Fruit fly (Drosophila melanogaster) whole organism, embryonic: ENCODE data around the gene PAN3.
A peak's percentile ranks its signal among the peaks of the same experiment; 100 is the strongest.

ENCODE experiments used
- Ada2b ChIP-seq: fragments of 200-800 bp; sonication (Bioruptor generic); IDR thresholded peaks from 2 replicates; pipeline ENCODE4 v1.3.6; 2022; ENCODE audit warnings: missing biosample characterization, missing genetic modification characterization
- Antp ChIP-seq: fragments of 200-800 bp; sonication (Bioruptor generic); optimal IDR thresholded peaks from 3 replicates; lab custom pipeline; 2016; ENCODE audit warnings: missing biosample characterization, missing genetic modification characterization
- Asciz ChIP-seq: fragments of 200-800 bp; sonication (Bioruptor generic); optimal IDR thresholded peaks from 2 replicates; lab custom pipeline; 2017; ENCODE audit warnings: missing biosample characterization, mild to moderate bottlenecking, missing genetic modification characterization, missing genetic modification reagents
- Atf6 ChIP-seq: fragments of 200-800 bp; sonication (Bioruptor generic); IDR thresholded peaks from 2 replicates; pipeline ENCODE4 v1.3.6; 2022; ENCODE audit warnings: missing biosample characterization, missing genetic modification characterization
- B-H2 ChIP-seq: fragments of 200-800 bp; sonication (Bioruptor generic); optimal IDR thresholded peaks from 2 replicates; lab custom pipeline; 2018; ENCODE audit warnings: missing biosample characterization, mild to moderate bottlenecking, missing genetic modification characterization
- Bgb ChIP-seq: fragments of 200-800 bp; sonication (Bioruptor generic); IDR thresholded peaks from 2 replicates; pipeline ENCODE4 v1.3.6; 2022; ENCODE audit warnings: missing biosample characterization, missing genetic modification characterization; ENCODE audit not compliant: partially characterized antibody
- CG1024 ChIP-seq: fragments of 200-800 bp; sonication (Bioruptor generic); IDR thresholded peaks from 2 replicates; pipeline ENCODE4 v1.3.6; 2022; ENCODE audit warnings: missing biosample characterization, missing genetic modification characterization
- CG11696 ChIP-seq: fragments of 200-800 bp; sonication (Bioruptor generic); IDR thresholded peaks from 2 replicates; pipeline ENCODE4 v1.3.6; 2022; ENCODE audit warnings: missing biosample characterization, missing genetic modification characterization
- CG12155 ChIP-seq: fragments of 200-800 bp; sonication (Bioruptor generic); optimal IDR thresholded peaks from 3 replicates; lab custom pipeline; 2016; ENCODE audit warnings: missing biosample characterization, missing genetic modification characterization
- CG13296 ChIP-seq: fragments of 200-800 bp; sonication (Bioruptor generic); optimal IDR thresholded peaks from 3 replicates; lab custom pipeline; 2018; ENCODE audit warnings: missing biosample characterization, mild to moderate bottlenecking, missing genetic modification characterization
- CG14965 ChIP-seq: fragments of 200-800 bp; sonication (Bioruptor generic); optimal IDR thresholded peaks from 2 replicates; lab custom pipeline; 2016; ENCODE audit warnings: missing biosample characterization, missing genetic modification characterization, borderline replicate concordance
- CG1603 ChIP-seq: fragments of 200-800 bp; sonication (Bioruptor generic); optimal IDR thresholded peaks from 2 replicates; lab custom pipeline; 2019; ENCODE audit warnings: missing biosample characterization, mild to moderate bottlenecking, missing genetic modification characterization, moderate library complexity
- CG17328 ChIP-seq: fragments of 200-800 bp; sonication (Bioruptor generic); IDR thresholded peaks from 2 replicates; pipeline ENCODE4 v1.3.6; 2022; ENCODE audit warnings: missing biosample characterization, missing genetic modification characterization
- CG18619 ChIP-seq: fragments of 200-800 bp; sonication (Bioruptor generic); optimal IDR thresholded peaks from 3 replicates; lab custom pipeline; 2017; ENCODE audit warnings: missing biosample characterization, mild to moderate bottlenecking, missing genetic modification characterization
- CG2120 ChIP-seq: fragments of 200-800 bp; sonication (Bioruptor generic); optimal IDR thresholded peaks from 3 replicates; lab custom pipeline; 2016; ENCODE audit warnings: missing biosample characterization, missing genetic modification characterization
- CG31224 ChIP-seq: fragments of 200-800 bp; sonication (Bioruptor generic); IDR thresholded peaks from 2 replicates; pipeline ENCODE4 v1.3.6; 2022; ENCODE audit warnings: missing biosample characterization, missing genetic modification characterization
- CG32532 ChIP-seq: fragments of 200-800 bp; sonication (Bioruptor generic); IDR thresholded peaks from 2 replicates; pipeline ENCODE4 v1.3.6; 2022; ENCODE audit warnings: missing biosample characterization, missing genetic modification characterization
- CG3726 ChIP-seq: fragments of 200-800 bp; sonication (Bioruptor generic); IDR thresholded peaks from 3 replicates; pipeline ENCODE4, ENCODE4 v1.3.6; 2022; ENCODE audit warnings: missing biosample characterization, missing genetic modification characterization
- CG42726 ChIP-seq: fragments of 200-800 bp; sonication (Bioruptor generic); IDR thresholded peaks from 2 replicates; pipeline ENCODE4 v1.3.6; 2022; ENCODE audit warnings: missing biosample characterization, missing genetic modification characterization; ENCODE audit not compliant: partially characterized antibody
- CG5953 ChIP-seq: fragments of 200-800 bp; sonication (Bioruptor generic); IDR thresholded peaks from 2 replicates; pipeline ENCODE4 v1.3.6; 2022; ENCODE audit warnings: missing biosample characterization, missing genetic modification characterization
- CG6272 ChIP-seq: fragments of 200-800 bp; sonication (Bioruptor generic); IDR thresholded peaks from 2 replicates; pipeline ENCODE4 v1.3.6; 2022; ENCODE audit warnings: missing biosample characterization, missing genetic modification characterization
- CG6654 ChIP-seq: fragments of 200-800 bp; sonication (Bioruptor generic); optimal IDR thresholded peaks from 2 replicates; lab custom pipeline; 2017; ENCODE audit warnings: missing biosample characterization, mild to moderate bottlenecking, missing genetic modification characterization
- CG6813 ChIP-seq: fragments of 200-800 bp; sonication (Bioruptor generic); optimal IDR thresholded peaks from 2 replicates; lab custom pipeline; 2017; ENCODE audit warnings: missing biosample characterization, missing genetic modification characterization, mild to moderate bottlenecking, moderate library complexity, missing genetic modification reagents
- CG9932 ChIP-seq: fragments of 200-800 bp; sonication (Bioruptor generic); IDR thresholded peaks from 2 replicates; pipeline ENCODE4 v1.3.6; 2022; ENCODE audit warnings: missing biosample characterization, missing genetic modification characterization
- Dek ChIP-seq: fragments of 200-800 bp; sonication (Bioruptor generic); optimal IDR thresholded peaks from 3 replicates; lab custom pipeline; 2019; ENCODE audit warnings: missing biosample characterization, mild to moderate bottlenecking, missing genetic modification characterization, moderate library complexity
- HHEX ChIP-seq: fragments of 200-800 bp; sonication (Bioruptor generic); optimal IDR thresholded peaks from 3 replicates; lab custom pipeline; 2017; ENCODE audit warnings: missing biosample characterization, mild to moderate bottlenecking, missing genetic modification characterization, missing genetic modification reagents
- Hmr ChIP-seq: fragments of 200-800 bp; sonication (Bioruptor generic); optimal IDR thresholded peaks from 3 replicates; lab custom pipeline; 2017; ENCODE audit warnings: mild to moderate bottlenecking, missing biosample characterization, missing genetic modification reagents, missing genetic modification characterization
- Hr51 ChIP-seq, 2 experiments: fragments of 200-800 bp; sonication (Bioruptor generic); optimal IDR thresholded peaks; 2 replicates in 1 of 2; 3 replicates in 1 of 2; lab custom pipeline; 2016 to 2018; ENCODE audit warnings: missing biosample characterization in 2 of 2, missing genetic modification characterization in 2 of 2, mild to moderate bottlenecking in 1 of 2, moderate library complexity in 1 of 2
- MESR4 ChIP-seq: fragments of 200-800 bp; sonication (Bioruptor generic); optimal IDR thresholded peaks from 2 replicates; lab custom pipeline; 2018; ENCODE audit warnings: missing biosample characterization, mild to moderate bottlenecking, missing genetic modification characterization, moderate library complexity
- Med ChIP-seq: fragments of 200-800 bp; sonication (Bioruptor generic); peaks from one replicate; lab custom pipeline; 2016; ENCODE audit warnings: missing biosample characterization, missing genetic modification characterization, mild to moderate bottlenecking, inconsistent platforms, moderate library complexity
- Mrtf ChIP-seq: fragments of 200-800 bp; sonication (Bioruptor generic); IDR thresholded peaks from 3 replicates; pipeline ENCODE4 v1.3.6; 2022; ENCODE audit warnings: missing biosample characterization, missing genetic modification characterization
- Myb ChIP-seq: fragments of 200-800 bp; sonication (Bioruptor generic); optimal IDR thresholded peaks from 2 replicates; lab custom pipeline; 2016; ENCODE audit warnings: missing biosample characterization, missing genetic modification characterization
- Ptx1 ChIP-seq: fragments of 200-800 bp; sonication (Bioruptor generic); IDR thresholded peaks from 2 replicates; pipeline ENCODE4 v1.3.6; 2022; ENCODE audit warnings: missing biosample characterization, missing genetic modification characterization
- bsh ChIP-seq, 2 experiments: fragments of 200-800 bp; sonication (Bioruptor generic); optimal IDR thresholded peaks; 2 replicates each; lab custom pipeline; 2017 to 2018; ENCODE audit warnings: mild to moderate bottlenecking in 2 of 2, missing biosample characterization in 2 of 2, missing genetic modification characterization in 2 of 2, moderate library complexity in 1 of 2
- cg ChIP-seq: fragments of 200-800 bp; sonication (Bioruptor generic); optimal IDR thresholded peaks from 3 replicates; lab custom pipeline; 2019; ENCODE audit warnings: missing biosample characterization, mild to moderate bottlenecking, missing genetic modification characterization, moderate library complexity
- chinmo ChIP-seq: fragments of 200-800 bp; sonication (Bioruptor generic); IDR thresholded peaks from 4 replicates; pipeline ENCODE4 v1.3.6; 2022; ENCODE audit warnings: missing biosample characterization, missing genetic modification characterization; ENCODE audit not compliant: partially characterized antibody
- dpn ChIP-seq, 2 experiments: fragments of 200-800 bp; sonication (Bioruptor generic); optimal IDR thresholded peaks; 3 replicates each; lab custom pipeline; 2016; ENCODE audit warnings: missing biosample characterization in 2 of 2, missing genetic modification characterization in 2 of 2
- ewg ChIP-seq: fragments of 200-800 bp; sonication (Bioruptor generic); optimal IDR thresholded peaks from 3 replicates; lab custom pipeline; 2017; ENCODE audit warnings: mild to moderate bottlenecking, missing biosample characterization, missing genetic modification reagents, missing genetic modification characterization
- lab ChIP-seq: fragments of 200-800 bp; sonication (Bioruptor generic); optimal IDR thresholded peaks from 3 replicates; lab custom pipeline; 2017; ENCODE audit warnings: missing biosample characterization, missing genetic modification characterization, mild to moderate bottlenecking, moderate library complexity, missing genetic modification reagents
- lbe ChIP-seq: fragments of 200-800 bp; sonication (Bioruptor generic); optimal IDR thresholded peaks from 2 replicates; lab custom pipeline; 2016; ENCODE audit warnings: missing biosample characterization, mild to moderate bottlenecking, missing genetic modification characterization
- lilli ChIP-seq: fragments of 200-800 bp; sonication (Bioruptor generic); optimal IDR thresholded peaks from 3 replicates; lab custom pipeline; 2016; ENCODE audit warnings: missing biosample characterization, missing genetic modification characterization
- lola ChIP-seq, 3 experiments: fragments of >200 bp in 2 of 3; fragments of 200-800 bp in 1 of 3; sonication (Bioruptor generic) in 1 of 3; optimal IDR thresholded peaks; 2 replicates each; lab custom pipeline; 2017 to 2019; ENCODE audit warnings: missing biosample characterization in 3 of 3, missing genetic modification characterization in 3 of 3, mild to moderate bottlenecking in 1 of 3, moderate library complexity in 1 of 3
- nom ChIP-seq: fragments of 200-800 bp; sonication (Bioruptor generic); optimal IDR thresholded peaks from 2 replicates; lab custom pipeline; 2017; ENCODE audit warnings: missing biosample characterization, missing genetic modification characterization, mild to moderate bottlenecking, moderate library complexity, missing genetic modification reagents
- oc ChIP-seq: fragments of 200-800 bp; sonication (Bioruptor generic); optimal IDR thresholded peaks from 2 replicates; lab custom pipeline; 2018; ENCODE audit warnings: missing biosample characterization, mild to moderate bottlenecking, missing genetic modification characterization, moderate library complexity
- odd ChIP-seq: fragments of 200-800 bp; sonication (Bioruptor generic); optimal IDR thresholded peaks from 2 replicates; lab custom pipeline; 2017; ENCODE audit warnings: missing biosample characterization, mild to moderate bottlenecking, missing genetic modification characterization
- rib ChIP-seq: fragments of 200-800 bp; sonication (Bioruptor generic); IDR thresholded peaks from 2 replicates; pipeline ENCODE4 v1.3.6; 2022; ENCODE audit warnings: missing biosample characterization, missing genetic modification characterization
- sug ChIP-seq: fragments of 200-800 bp; optimal IDR thresholded peaks from 2 replicates; lab custom pipeline; 2019; ENCODE audit warnings: missing biosample characterization, mild to moderate bottlenecking, missing genetic modification characterization, moderate library complexity
- vfl ChIP-seq: fragments of 200-800 bp; sonication (Bioruptor generic); optimal IDR thresholded peaks from 2 replicates; lab custom pipeline; 2016; ENCODE audit warnings: missing biosample characterization, missing genetic modification characterization

Gene PAN3

dm6 chr3L:3077568-3078107 is 6.7 kb downstream of the PAN3 start (continued):
- TF ChIP-seq chinmo (GFP tag; lab: Robert Waterston, UW) = peak; percentile 98
- 0 out of 2 replicates have a peak, but pooled peaks have one; percentile 8 for TF ChIP-seq CG5953
- TF ChIP-seq lilli (GFP tag; lab: Kevin White, UChicago) = peak; percentile 71
- peak; percentile 15 for TF ChIP-seq odd (GFP tag; lab: Kevin White, UChicago)
- TF ChIP-seq lbe (GFP tag; lab: Kevin White, UChicago) = peak; percentile 79
- TF ChIP-seq CG2120 (GFP tag; lab: Kevin White, UChicago) = peak; percentile 59
- peak; percentile 63 for TF ChIP-seq Atf6 (GFP tag; lab: Robert Waterston, UW)
- TF ChIP-seq CG1024 (GFP tag; lab: Robert Waterston, UW) = no peak
- TF ChIP-seq vfl (GFP tag; lab: Kevin White, UChicago) = peak; percentile 13
- peak; percentile 52 for TF ChIP-seq Myb (GFP tag; lab: Kevin White, UChicago)
- TF ChIP-seq CG6654 (GFP tag; lab: Kevin White, UChicago) = peak; percentile 95
- peak in 1 of 3 experiments; percentile 31 for TF ChIP-seq lola (GFP tag; optimal IDR thresholded peaks at IDR 0.05; lab: Kevin White, UChicago)
- peak; percentile 45 for TF ChIP-seq CG18619 (GFP tag; lab: Kevin White, UChicago)
- no peak for TF ChIP-seq MESR4
- peak; percentile 55 for TF ChIP-seq nom
- peak; percentile 80 for TF ChIP-seq oc (tag; lab: Kevin White, UChicago)
- TF ChIP-seq Mrtf (GFP tag; lab: Robert Waterston, UW) = no peak
- peak; percentile 19; the same call in 1 of the 2 replicates for TF ChIP-seq CG42726 (GFP tag; lab: Robert Waterston, UW)
- peak; percentile 42 for TF ChIP-seq Ptx1 (GFP tag; lab: Robert Waterston, UW)
- TF ChIP-seq CG17328 = 0 out of 2 replicates have a peak, but pooled peaks have one; percentile 22
- TF ChIP-seq Bgb (GFP tag; lab: Robert Waterston, UW) = peak; percentile 43; the same call in 1 of the 2 replicates
- TF ChIP-seq CG13296 (GFP tag; lab: Kevin White, UChicago) = peak; percentile 51
- peak; percentile 45 for TF ChIP-seq Dek (tag; lab: Kevin White, UChicago)
- TF ChIP-seq bsh (GFP tag; optimal IDR thresholded peaks at IDR 0.05; lab: Kevin White, UChicago) = peak in 1 of 2 experiments; percentile 87
- TF ChIP-seq cg (GFP tag; lab: Kevin White, UChicago) = peak; percentile 88
- peak; percentile 55 for TF ChIP-seq Antp (GFP tag; lab: Kevin White, UChicago)
- peak; percentile 77 for TF ChIP-seq lab (GFP tag; lab: Kevin White, UChicago)
- TF ChIP-seq Med = peak; percentile 96
- peak; percentile 25 for TF ChIP-seq HHEX (GFP tag; lab: Kevin White, UChicago)
- TF ChIP-seq CG1603 (tag; lab: Kevin White, UChicago) = peak; percentile 25
- no peak for TF ChIP-seq ewg
- peak; percentile 69 for TF ChIP-seq CG9932 (GFP tag; lab: Robert Waterston, UW)
- TF ChIP-seq CG12155 = peak; percentile 3
- peak in 1 of 2 experiments; percentile 13 for TF ChIP-seq dpn (GFP tag; optimal IDR thresholded peaks at IDR 0.05; lab: Kevin White, UChicago)
- peak; percentile 74; the same call in 1 of the 2 replicates for TF ChIP-seq rib (GFP tag; lab: Robert Waterston, UW)
- TF ChIP-seq CG11696 (GFP tag; lab: Robert Waterston, UW) = no peak
- peak; percentile 73 for TF ChIP-seq B-H2 (GFP tag; lab: Kevin White, UChicago)
- TF ChIP-seq CG3726 (GFP tag; lab: Robert Waterston, UW) = no peak
- TF ChIP-seq Hr51 (GFP tag; optimal IDR thresholded peaks at IDR 0.05; lab: Kevin White, UChicago) = no peak
- 0 out of 2 replicates have a peak, but pooled peaks have one; percentile 13 for TF ChIP-seq CG6272 (GFP tag; lab: Robert Waterston, UW)
- TF ChIP-seq CG32532 (GFP tag; lab: Robert Waterston, UW) = peak; percentile 69
- TF ChIP-seq CG6813 (GFP tag; lab: Kevin White, UChicago) = peak; percentile 31
- no peak for TF ChIP-seq CG14965 (GFP tag; lab: Kevin White, UChicago)
- TF ChIP-seq sug = peak; percentile 83
- peak; percentile 63 for TF ChIP-seq Hmr
- peak; percentile 48 for TF ChIP-seq Asciz (GFP tag; lab: Kevin White, UChicago)
- TF ChIP-seq Ada2b (GFP tag; lab: Robert Waterston, UW) = no peak
- TF ChIP-seq CG31224 (GFP tag; lab: Robert Waterston, UW) = peak; percentile 37; the same call in 1 of the 2 replicates
